Fruit fly (Drosophila melanogaster): ENCODE measurements around the gene CG33159.

The CG33159 gene

dm6 chr3L:3198447-3199402 is 5.5 kb downstream of the CG33159 start, which contains the start of the genes CG32276 and gry (continued):
- TF ChIP-seq CG4617 (GFP tag; optimal IDR thresholded peaks at IDR 0.05; ENCODE audit: borderline replicate concordance) (peak; percentile 86), knrl (GFP tag; IDR thresholded peaks at IDR 0.05; ENCODE audit: partially characterized antibody) (peak; percentile 62), p53 (GFP tag; optimal IDR thresholded peaks at IDR 0.05) (peak; percentile 58), CG6813 (GFP tag; optimal IDR thresholded peaks at IDR 0.05) (no peak), Hsf (GFP tag; optimal IDR thresholded peaks at IDR 0.05) (peak; percentile 85), Eip74EF (GFP tag; optimal IDR thresholded peaks at IDR 0.05) (no peak), zfh1 (GFP tag; IDR thresholded peaks at IDR 0.05) (peak; percentile 67; the same call in 2 of the 3 replicates), CG11695 (GFP tag; IDR thresholded peaks at IDR 0.05) (peak; percentile 73), zen2 (GFP tag; IDR thresholded peaks at IDR 0.05; ENCODE audit: partially characterized antibody) (no peak), CG2678 (tag; optimal IDR thresholded peaks at IDR 0.05) (no peak), ind (GFP tag; optimal IDR thresholded peaks at IDR 0.05) (peak; percentile 81), NfI (GFP tag; optimal IDR thresholded peaks at IDR 0.05) (peak; percentile 73), fd102C (GFP tag; optimal IDR thresholded peaks at IDR 0.05) (peak; percentile 18), CG1792 (GFP tag; optimal IDR thresholded peaks at IDR 0.05) (no peak), CG8924 (tag; optimal IDR thresholded peaks at IDR 0.05) (peak; percentile 82), eve (GFP tag; optimal IDR thresholded peaks at IDR 0.05) (no peak), CG31365 (tag; optimal IDR thresholded peaks at IDR 0.05) (no peak), ro (GFP tag; IDR thresholded peaks at IDR 0.05) (0 out of 2 replicates have a peak, but pooled peaks have one; percentile 16), cato (GFP tag; optimal IDR thresholded peaks at IDR 0.05; ENCODE audit: borderline replicate concordance) (peak; percentile 60), CG11085 (GFP tag; IDR thresholded peaks at IDR 0.05) (0 out of 2 replicates have a peak, but pooled peaks have one; percentile 27), CG9817 (tag; optimal IDR thresholded peaks at IDR 0.05) (peak; percentile 67), fd96Cb (tag; optimal IDR thresholded peaks at IDR 0.05) (peak; percentile 57), ase (GFP tag; IDR thresholded peaks at IDR 0.05) (peak; percentile 58; the same call in 1 of the 3 replicates), CG12071 (GFP tag; optimal IDR thresholded peaks at IDR 0.05) (no peak), abd-A (tag; optimal IDR thresholded peaks at IDR 0.05) (no peak), CG4820 (GFP tag; optimal IDR thresholded peaks at IDR 0.05) (peak; percentile 77), Poxn (GFP tag; IDR thresholded peaks at IDR 0.05) (peak; percentile 62), CG17186 (GFP tag; optimal IDR thresholded peaks at IDR 0.05) (peak; percentile 81), CG1233 (GFP tag; optimal IDR thresholded peaks at IDR 0.05) (peak; percentile 67), hth (optimal IDR thresholded peaks at IDR 0.05) (no peak), ci (GFP tag; IDR thresholded peaks at IDR 0.05) (peak; percentile 66; the same call in 2 of the 3 replicates), Drgx (GFP tag; IDR thresholded peaks at IDR 0.05) (peak; percentile 55; the same call in 1 of the 2 replicates), dmrt11E (tag; optimal IDR thresholded peaks at IDR 0.05) (peak; percentile 67), CG9876 (GFP tag; optimal IDR thresholded peaks at IDR 0.05) (peak; percentile 55), Xbp1 (GFP tag; optimal IDR thresholded peaks at IDR 0.05) (peak; percentile 96), tio (GFP tag; optimal IDR thresholded peaks at IDR 0.05) (no peak), nom (GFP tag; optimal IDR thresholded peaks at IDR 0.05) (peak; percentile 84), pnt (GFP tag; optimal IDR thresholded peaks at IDR 0.05) (peak; percentile 61), HHEX (GFP tag; optimal IDR thresholded peaks at IDR 0.05) (peak; percentile 58), CG7556 (GFP tag; optimal IDR thresholded peaks at IDR 0.05) (peak; percentile 60), ssp (GFP tag; IDR thresholded peaks at IDR 0.05) (peak; percentile 46), B-H1 (GFP tag; IDR thresholded peaks at IDR 0.05) (no peak; the same call in 2 of the 3 replicates), pzg (GFP tag; optimal IDR thresholded peaks at IDR 0.05) (peak; percentile 93), Ssrp (tag; optimal IDR thresholded peaks at IDR 0.05) (peak; percentile 55), wek (GFP tag; optimal IDR thresholded peaks at IDR 0.05) (peak; percentile 80), unpg (GFP tag; optimal IDR thresholded peaks at IDR 0.05) (peak; percentile 72), CG30403 (GFP tag; optimal IDR thresholded peaks at IDR 0.05) (peak; percentile 84)
